Worm (Caenorhabditis elegans) whole organism, L2 larva: ENCODE results near the gene lact-8.

Experiments used
- C34F6.9 ChIP-seq: fragments of 150-350 bp; optimal IDR thresholded peaks from 2 replicates; lab custom pipeline; 2014; ENCODE audit warnings: missing biosample characterization, missing genetic modification characterization
- F13H6.1 ChIP-seq: sonication (generic microtip); optimal IDR thresholded peaks from 2 replicates; lab custom pipeline; 2016; ENCODE audit warnings: missing genetic modification characterization, missing compliant biosample characterization
- R02D3.7 ChIP-seq: fragments of 150-350 bp; optimal IDR thresholded peaks from 2 replicates; lab custom pipeline; 2014; ENCODE audit warnings: missing biosample characterization, missing genetic modification characterization
- Y55F3AM.14 ChIP-seq: fragments of 200-800 bp; sonication (Bioruptor generic); optimal IDR thresholded peaks from 2 replicates; lab custom pipeline; 2018; ENCODE audit warnings: mild to moderate bottlenecking, missing genetic modification characterization, missing compliant biosample characterization
- ZK546.5 ChIP-seq: sonication (generic microtip); optimal IDR thresholded peaks from 2 replicates; lab custom pipeline; 2017; ENCODE audit warnings: missing biosample characterization, missing genetic modification characterization
- alr-1 ChIP-seq: fragments of 150-350 bp; optimal IDR thresholded peaks from 2 replicates; lab custom pipeline; 2014; ENCODE audit warnings: missing biosample characterization, missing genetic modification characterization
- aly-2 ChIP-seq: fragments of 150-350 bp; optimal IDR thresholded peaks from 2 replicates; lab custom pipeline; 2014; ENCODE audit warnings: missing biosample characterization, missing genetic modification characterization
- ama-1 ChIP-seq: fragments of 150-350 bp; optimal IDR thresholded peaks from 2 replicates; lab custom pipeline; 2018; ENCODE audit warnings: inconsistent platforms
- blmp-1 ChIP-seq: sonication (generic microtip); optimal IDR thresholded peaks from 2 replicates; lab custom pipeline; 2017; ENCODE audit warnings: missing genetic modification characterization, mild to moderate bottlenecking, missing compliant biosample characterization, antibody characterized with exemption, moderate library complexity; ENCODE audit not compliant: insufficient read depth
- ceh-16 ChIP-seq: fragments of 150-350 bp; optimal IDR thresholded peaks from 2 replicates; lab custom pipeline; 2014; ENCODE audit warnings: missing biosample characterization, missing genetic modification characterization
- ceh-82 ChIP-seq: fragments of 150-350 bp; optimal IDR thresholded peaks from 2 replicates; lab custom pipeline; 2014; ENCODE audit warnings: missing biosample characterization, missing genetic modification characterization
- crh-2 ChIP-seq: sonication (generic microtip); optimal IDR thresholded peaks from 2 replicates; lab custom pipeline; 2017; ENCODE audit warnings: missing biosample characterization, missing genetic modification characterization
- dmd-4 ChIP-seq: sonication (generic microtip); optimal IDR thresholded peaks from 2 replicates; lab custom pipeline; 2017; ENCODE audit warnings: missing biosample characterization, missing genetic modification characterization
- egl-27 ChIP-seq: sonication (generic microtip); optimal IDR thresholded peaks from 3 replicates; lab custom pipeline; 2017; ENCODE audit warnings: missing biosample characterization, missing genetic modification reagents, missing genetic modification characterization
- elt-1 ChIP-seq: fragments of 150-350 bp; optimal IDR thresholded peaks from 2 replicates; lab custom pipeline; 2014; ENCODE audit warnings: missing biosample characterization, missing genetic modification characterization
- elt-3 ChIP-seq: sonication (generic microtip); optimal IDR thresholded peaks from 2 replicates; lab custom pipeline; 2017; ENCODE audit warnings: missing biosample characterization, missing genetic modification characterization
- fos-1 ChIP-seq: fragments of 150-350 bp; optimal IDR thresholded peaks from 2 replicates; lab custom pipeline; 2014; ENCODE audit warnings: missing biosample characterization, missing genetic modification characterization
- gmeb-1 ChIP-seq: fragments of 150-350 bp; optimal IDR thresholded peaks from 2 replicates; lab custom pipeline; 2014; ENCODE audit warnings: missing biosample characterization, missing genetic modification characterization
- lin-11 ChIP-seq: fragments of 150-350 bp; sonication (generic microtip); optimal IDR thresholded peaks from 2 replicates; lab custom pipeline; 2014; ENCODE audit warnings: missing biosample characterization, missing genetic modification characterization, inconsistent platforms, mixed read lengths
- lin-13 ChIP-seq: fragments of 150-350 bp; optimal IDR thresholded peaks from 2 replicates; lab custom pipeline; 2014; ENCODE audit warnings: missing biosample characterization, missing genetic modification reagents, missing genetic modification characterization
- lin-39 ChIP-seq: fragments of 150-350 bp; optimal IDR thresholded peaks from 2 replicates; lab custom pipeline; 2014; ENCODE audit warnings: missing biosample characterization, missing genetic modification reagents, missing genetic modification characterization
- lsy-2 ChIP-seq, 2 experiments: fragments of 150-350 bp in 1 of 2; sonication (generic microtip) in 1 of 2; optimal IDR thresholded peaks; 2 replicates each; lab custom pipeline; 2014 to 2017; ENCODE audit warnings: missing biosample characterization in 2 of 2, missing genetic modification characterization in 2 of 2
- mab-5 ChIP-seq: fragments of 150-350 bp; optimal IDR thresholded peaks from 2 replicates; lab custom pipeline; 2014; ENCODE audit warnings: missing biosample characterization, missing genetic modification characterization
- mbf-1 ChIP-seq: sonication (generic microtip); optimal IDR thresholded peaks from 2 replicates; lab custom pipeline; 2017; ENCODE audit warnings: missing biosample characterization, missing genetic modification characterization
- mdl-1 ChIP-seq, 2 experiments: fragments of 150-350 bp in 1 of 2; sonication (generic microtip) in 1 of 2; optimal IDR thresholded peaks; 2 replicates each; lab custom pipeline; 2017; ENCODE audit warnings: missing biosample characterization in 2 of 2, missing genetic modification characterization in 2 of 2
- nhr-10 ChIP-seq: sonication (generic microtip); optimal IDR thresholded peaks from 2 replicates; lab custom pipeline; 2017; ENCODE audit warnings: missing biosample characterization, missing genetic modification characterization
- nhr-11 ChIP-seq: fragments of 150-350 bp; optimal IDR thresholded peaks from 2 replicates; lab custom pipeline; 2014; ENCODE audit warnings: missing biosample characterization, missing genetic modification characterization
- nhr-12 ChIP-seq: fragments of 150-350 bp; optimal IDR thresholded peaks from 2 replicates; lab custom pipeline; 2014; ENCODE audit warnings: missing biosample characterization, missing genetic modification characterization
- nhr-129 ChIP-seq: fragments of 150-350 bp; optimal IDR thresholded peaks from 2 replicates; lab custom pipeline; 2014; ENCODE audit warnings: missing biosample characterization, missing genetic modification characterization
- nhr-21 ChIP-seq: fragments of 150-350 bp; optimal IDR thresholded peaks from 2 replicates; lab custom pipeline; 2014; ENCODE audit warnings: missing biosample characterization, missing genetic modification characterization
- nhr-23 ChIP-seq: fragments of 150-350 bp; optimal IDR thresholded peaks from 2 replicates; lab custom pipeline; 2014; ENCODE audit warnings: missing biosample characterization, missing genetic modification reagents, missing genetic modification characterization
- nhr-237 ChIP-seq: fragments of 150-350 bp; optimal IDR thresholded peaks from 2 replicates; lab custom pipeline; 2014; ENCODE audit warnings: missing biosample characterization, missing genetic modification characterization
- nhr-25 ChIP-seq: fragments of 150-350 bp; sonication (generic microtip); optimal IDR thresholded peaks from 3 replicates; lab custom pipeline; 2014; ENCODE audit warnings: missing biosample characterization, missing genetic modification characterization
- nhr-6 ChIP-seq: fragments of 150-350 bp; optimal IDR thresholded peaks from 2 replicates; lab custom pipeline; 2014; ENCODE audit warnings: missing biosample characterization, missing genetic modification characterization
- nhr-77 ChIP-seq: fragments of 150-350 bp; optimal IDR thresholded peaks from 2 replicates; lab custom pipeline; 2014; ENCODE audit warnings: missing biosample characterization, missing genetic modification characterization
- peb-1 ChIP-seq: fragments of 150-350 bp; optimal IDR thresholded peaks from 2 replicates; lab custom pipeline; 2014; ENCODE audit warnings: missing biosample characterization, missing genetic modification characterization
- sem-4 ChIP-seq: fragments of 150-350 bp; optimal IDR thresholded peaks from 2 replicates; lab custom pipeline; 2014; ENCODE audit warnings: missing biosample characterization, missing genetic modification reagents, missing genetic modification characterization
- skn-1 ChIP-seq: sonication (generic microtip); optimal IDR thresholded peaks from 2 replicates; lab custom pipeline; 2017; ENCODE audit warnings: missing biosample characterization, missing genetic modification characterization
- sma-3 ChIP-seq: sonication (generic microtip); optimal IDR thresholded peaks from 2 replicates; lab custom pipeline; 2016; ENCODE audit warnings: missing genetic modification reagents, missing genetic modification characterization, missing compliant biosample characterization
- sma-9 ChIP-seq, 2 experiments: fragments of 150-350 bp in 1 of 2; sonication (generic microtip) in 1 of 2; optimal IDR thresholded peaks; 2 replicates each; lab custom pipeline; 2014 to 2016; ENCODE audit warnings: missing genetic modification characterization in 2 of 2, mild to moderate bottlenecking in 1 of 2, missing biosample characterization in 1 of 2, missing compliant biosample characterization in 1 of 2, missing genetic modification reagents in 1 of 2, moderate library complexity in 1 of 2
- snpc-4 ChIP-seq: fragments of 150-350 bp; optimal IDR thresholded peaks from 2 replicates; lab custom pipeline; 2014; ENCODE audit warnings: missing biosample characterization, missing genetic modification characterization
- unc-39 ChIP-seq: fragments of 150-350 bp; optimal IDR thresholded peaks from 2 replicates; lab custom pipeline; 2014; ENCODE audit warnings: missing biosample characterization, missing genetic modification characterization
- unc-55 ChIP-seq: fragments of 150-350 bp; sonication (generic microtip); optimal IDR thresholded peaks from 3 replicates; lab custom pipeline; 2014; ENCODE audit warnings: missing biosample characterization, missing genetic modification reagents, missing genetic modification characterization
- ztf-1 ChIP-seq: fragments of 200-800 bp; sonication (Bioruptor generic); conservative IDR thresholded peaks from 2 replicates; pipeline ENCODE4 v1.3.6; 2022; ENCODE audit warnings: missing genetic modification characterization, missing compliant biosample characterization
- ztf-11 ChIP-seq: sonication (generic microtip); optimal IDR thresholded peaks from 2 replicates; lab custom pipeline; 2017; ENCODE audit warnings: missing biosample characterization, missing genetic modification characterization
- ztf-4 ChIP-seq: fragments of 150-350 bp; optimal IDR thresholded peaks from 2 replicates; lab custom pipeline; 2014; ENCODE audit warnings: missing biosample characterization, missing genetic modification characterization

The lact-8 gene

ce11 chrV:11080345-11081102 is 12.9 kb downstream of the lact-8 start, which contains the start of gene act-1:
act-1 (plus strand) TSS chrV:11081052.
- TF ChIP-seq sem-4 (tag; lab: Kevin White, UChicago) (peak; percentile 9), nhr-129 (peak; percentile 60), lsy-2 (tag; optimal IDR thresholded peaks at IDR 0.05; lab: Kevin White, UChicago) (peak in 1 of 2 experiments; percentile 29), F13H6.1 (tag; lab: Kevin White, UChicago) (peak; percentile 75), fos-1 (tag; lab: Kevin White, UChicago) (peak; percentile 96), ZK546.5 (no peak), sma-9 (GFP tag; optimal IDR thresholded peaks at IDR 0.05; lab: Kevin White, UChicago) (peak; percentile 60), sma-9 (tag; optimal IDR thresholded peaks at IDR 0.05; lab: Kevin White, UChicago) (no peak), ztf-11 (tag; lab: Kevin White, UChicago) (no peak)

- TF ChIP-seq unc-55 (GFP tag; lab: Kevin White, UChicago) = peak; percentile 18
- TF ChIP-seq lin-11 (tag; lab: Kevin White, UChicago) = no peak
These were observed 14.5 kb downstream of the lact-8 start for ce11 chrV:11078874-11079273.

- peak; percentile 76 for TF ChIP-seq lin-11 (tag; lab: Kevin White, UChicago)
- no peak for TF ChIP-seq nhr-77
- TF ChIP-seq alr-1 (tag; lab: Kevin White, UChicago) = no peak
- TF ChIP-seq crh-2 (tag; lab: Kevin White, UChicago) = peak; percentile 86
- no peak for TF ChIP-seq ZK546.5
- TF ChIP-seq peb-1 (tag; lab: Kevin White, UChicago) = no peak
- TF ChIP-seq gmeb-1 = peak; percentile 69
- TF ChIP-seq sem-4 (tag; lab: Kevin White, UChicago) = peak; percentile 80
- TF ChIP-seq ztf-1 (GFP tag; lab: Robert Waterston, UW) = no peak
- TF ChIP-seq mab-5 (tag; lab: Kevin White, UChicago) = peak; percentile 21
- no peak for TF ChIP-seq nhr-12
- TF ChIP-seq dmd-4 (tag; lab: Kevin White, UChicago) = no peak
- TF ChIP-seq ceh-82 = no peak
- TF ChIP-seq lsy-2 (tag; optimal IDR thresholded peaks at IDR 0.05; lab: Kevin White, UChicago) = peak in 1 of 2 experiments; percentile 75
- TF ChIP-seq sma-3 (GFP tag; lab: Kevin White, UChicago) = peak; percentile 87
- no peak for TF ChIP-seq ztf-11 (tag; lab: Kevin White, UChicago)
- peak; percentile 84 for TF ChIP-seq nhr-25 (tag; lab: Kevin White, UChicago)
- peak; percentile 8 for TF ChIP-seq sma-9 (GFP tag; optimal IDR thresholded peaks at IDR 0.05; lab: Kevin White, UChicago)
- no peak for TF ChIP-seq sma-9 (tag; optimal IDR thresholded peaks at IDR 0.05; lab: Kevin White, UChicago)
- no peak for TF ChIP-seq lin-39 (tag; lab: Kevin White, UChicago)
- peak; percentile 76 for TF ChIP-seq nhr-129
- peak; percentile 88 for TF ChIP-seq C34F6.9 (tag; lab: Kevin White, UChicago)
- TF ChIP-seq skn-1 (tag; lab: Kevin White, UChicago) = no peak
- no peak for TF ChIP-seq nhr-237 (tag; lab: Kevin White, UChicago)
- TF ChIP-seq ztf-4 (tag; lab: Kevin White, UChicago) = peak; percentile 50
- TF ChIP-seq egl-27 (tag; lab: Kevin White, UChicago) = no peak
- no peak for TF ChIP-seq nhr-6
- peak; percentile 64 for TF ChIP-seq ceh-16 (tag; lab: Kevin White, UChicago)
- no peak for TF ChIP-seq unc-39 (tag; lab: Kevin White, UChicago)
- peak; percentile 44 for TF ChIP-seq F13H6.1 (tag; lab: Kevin White, UChicago)
- peak; percentile 74 for TF ChIP-seq lin-13
- no peak for TF ChIP-seq nhr-11
- no peak for TF ChIP-seq Y55F3AM.14 (GFP tag; lab: Kevin White, UChicago)
- peak; percentile 40 for TF ChIP-seq ama-1 (lab: Kevin White, UChicago)
- no peak for TF ChIP-seq mdl-1 (tag; optimal IDR thresholded peaks at IDR 0.05; lab: Kevin White, UChicago)
- TF ChIP-seq R02D3.7 = no peak
- no peak for TF ChIP-seq mbf-1 (tag; lab: Kevin White, UChicago)
- peak; percentile 55 for TF ChIP-seq snpc-4 (tag; lab: Kevin White, UChicago)
- no peak for TF ChIP-seq nhr-10
- no peak for TF ChIP-seq nhr-23 (tag; lab: Kevin White, UChicago)
- TF ChIP-seq nhr-21 = peak; percentile 20
- TF ChIP-seq elt-3 (tag; lab: Kevin White, UChicago) = no peak
- no peak for TF ChIP-seq aly-2 (tag; lab: Kevin White, UChicago)
- peak; percentile 97 for TF ChIP-seq fos-1 (tag; lab: Kevin White, UChicago)
- peak; percentile 86 for TF ChIP-seq unc-55 (GFP tag; lab: Kevin White, UChicago)
- TF ChIP-seq elt-1 (tag; lab: Kevin White, UChicago) = no peak
- TF ChIP-seq blmp-1 (tag; lab: Kevin White, UChicago) = peak; percentile 57
These were observed 15.2 kb downstream of the lact-8 start, which contains the start of gene act-2 for ce11 chrV:11078104-11078724. act-2 (minus strand) TSS chrV:11078154.
